Worm (Caenorhabditis elegans) whole organism, dauer: ENCODE data around the gene tag-290.

ENCODE experiments used
- unc-62 ChIP-seq: sonication (generic microtip); optimal IDR thresholded peaks from 2 replicates; lab custom pipeline; 2017; ENCODE audit warnings: missing biosample characterization, missing genetic modification reagents, missing genetic modification characterization

tag-290 gene

ce11 chrV:11610049-11610448, 3.1 kb upstream of the tag-290 start, which contains the start of gene piit-1:
TSS of gene piit-1 (minus strand) at chrV:11610149.
- TF ChIP-seq unc-62 (GFP tag; lab: Kevin White, UChicago): no peak

DNA sequence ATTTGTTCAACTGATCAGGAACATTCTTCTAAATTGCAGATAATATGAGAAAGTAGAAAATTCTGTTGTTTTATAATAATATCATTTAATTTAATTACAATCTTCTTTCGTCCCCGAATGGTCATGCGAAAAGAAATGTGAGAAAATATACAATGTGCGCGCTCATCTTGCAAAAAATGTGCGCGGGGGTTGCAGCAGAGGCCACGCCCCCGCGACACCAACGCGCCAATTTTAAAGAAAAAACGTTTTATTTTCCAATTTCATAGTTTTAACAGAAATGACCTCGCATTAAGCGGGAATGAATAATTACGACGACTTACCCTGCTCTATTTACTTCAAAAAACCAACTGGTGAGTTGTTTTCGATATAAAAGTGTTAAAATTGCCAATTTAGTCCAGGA, 2.6 kb upstream of the tag-290 start, which contains the start of gene sas-5:
TSS of gene sas-5 (plus strand) at position 257 of the 400 bp plus-strand sequence.
- no peak for TF ChIP-seq unc-62 (GFP tag; lab: Kevin White, UChicago)

DNA sequence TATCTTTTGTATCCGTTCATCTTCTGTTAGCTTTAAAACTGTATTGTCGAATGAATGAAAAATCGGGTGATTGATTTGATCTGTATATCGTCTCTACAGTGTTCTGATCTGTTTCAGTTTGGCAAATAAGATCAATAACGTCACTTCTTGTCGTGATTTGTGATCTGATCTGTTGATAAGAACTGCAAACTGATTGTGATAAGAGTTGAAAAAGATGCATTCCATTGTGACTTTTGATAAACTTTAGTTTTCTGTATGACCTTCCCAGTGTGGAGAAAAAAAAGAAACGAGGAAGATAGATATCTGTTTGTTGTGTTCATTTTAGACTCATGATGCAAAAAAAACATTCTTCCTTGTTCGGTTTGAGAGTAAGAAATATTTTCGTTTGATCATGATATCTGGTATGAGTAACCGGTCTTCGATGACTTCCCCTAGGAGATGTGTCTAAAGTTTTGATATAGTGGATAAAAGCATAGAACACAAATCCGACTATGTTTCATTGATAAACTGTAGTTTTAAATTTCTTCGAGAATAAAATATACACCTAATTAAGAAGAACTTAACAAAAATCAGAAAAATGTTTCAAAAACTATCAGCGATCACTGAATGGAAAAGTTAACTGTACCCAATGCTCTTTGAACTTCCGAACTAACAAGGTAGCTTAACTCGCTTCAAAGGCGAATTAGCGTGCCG, 1.8 kb downstream of the tag-290 start:
- no peak for TF ChIP-seq unc-62 (GFP tag; lab: Kevin White, UChicago)

- peak; percentile 11 for TF ChIP-seq unc-62 (GFP tag; lab: Kevin White, UChicago)
Observed at ce11 chrV:11615948-11616681, 3.0 kb downstream of the tag-290 start, which contains the start of gene nlp-24. TSS of gene nlp-24 (plus strand) at chrV:11616376.

ce11 chrV:11616813-11617212, 3.7 kb downstream of the tag-290 start:
- no peak for TF ChIP-seq unc-62 (GFP tag; lab: Kevin White, UChicago)

ce11 chrV:11618173-11618572, 5.1 kb downstream of the tag-290 start, which contains the start of gene glb-15:
TSS of gene glb-15 (minus strand) at chrV:11618273.
- TF ChIP-seq unc-62 (GFP tag; lab: Kevin White, UChicago): no peak

ce11 chrV:11620081-11620480, 7.0 kb downstream of the tag-290 start:
- no peak for TF ChIP-seq unc-62 (GFP tag; lab: Kevin White, UChicago)

ce11 chrV:11621276-11621675, 8.2 kb downstream of the tag-290 start:
- no peak for TF ChIP-seq unc-62 (GFP tag; lab: Kevin White, UChicago)

- TF ChIP-seq unc-62 (GFP tag; lab: Kevin White, UChicago): no peak
Observed at ce11 chrV:11624954-11625353, 11.8 kb downstream of the tag-290 start.

- TF ChIP-seq unc-62 (GFP tag; lab: Kevin White, UChicago): no peak
Observed at ce11 chrV:11627837-11628236, 14.7 kb downstream of the tag-290 start.

- no peak for TF ChIP-seq unc-62 (GFP tag; lab: Kevin White, UChicago)
Observed at ce11 chrV:11629222-11630026, 16.3 kb downstream of the tag-290 start, which contains the start of gene F35B12.10. TSS of gene F35B12.10 (minus strand) at chrV:11629272.

ce11 chrV:11631128-11631527, 18.0 kb downstream of the tag-290 start:
- no peak for TF ChIP-seq unc-62 (GFP tag; lab: Kevin White, UChicago)

DNA sequence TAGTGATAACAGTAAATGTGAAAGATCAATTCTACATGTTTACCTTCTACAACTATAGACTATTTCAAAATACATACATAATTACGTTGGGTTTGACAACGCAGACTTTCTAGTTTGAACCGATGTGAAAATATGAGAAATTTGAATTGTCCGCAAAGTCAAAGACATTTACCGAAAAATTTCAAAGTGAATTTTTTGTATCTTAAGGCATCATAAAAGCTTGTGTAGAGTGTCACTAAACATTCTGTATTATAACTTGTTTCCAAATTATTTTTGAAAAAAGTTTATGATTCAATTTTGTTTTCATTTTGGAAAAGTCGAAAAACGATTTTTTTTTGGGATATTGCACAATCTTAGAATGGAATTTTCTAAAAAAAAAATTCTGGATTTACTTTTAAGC, 22.5 kb downstream of the tag-290 start:
- TF ChIP-seq unc-62 (GFP tag; lab: Kevin White, UChicago): no peak

DNA sequence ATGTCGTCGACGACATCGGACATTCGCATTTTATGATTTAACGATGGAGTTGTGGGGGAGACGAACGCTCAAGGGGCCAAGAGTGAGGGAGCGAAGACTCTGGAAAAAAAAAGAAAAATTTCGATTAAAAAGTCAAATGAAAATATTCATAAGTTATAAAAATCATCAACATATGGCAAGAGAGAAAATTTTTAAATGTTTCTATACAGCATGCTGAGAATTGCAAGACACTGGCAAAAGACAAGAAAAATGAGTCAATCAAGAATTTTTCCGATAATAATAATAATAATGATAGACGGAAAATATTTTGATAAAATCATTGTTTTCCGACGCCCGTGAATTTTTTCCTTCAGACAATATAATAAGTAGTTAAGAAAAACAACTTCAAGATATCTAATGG, 24.1 kb downstream of the tag-290 start, which contains the start of gene sipa-1:
TSS of gene sipa-1 (minus strand) at position 101 of the 400 bp plus-strand sequence.
- TF ChIP-seq unc-62 (GFP tag; lab: Kevin White, UChicago): no peak

DNA sequence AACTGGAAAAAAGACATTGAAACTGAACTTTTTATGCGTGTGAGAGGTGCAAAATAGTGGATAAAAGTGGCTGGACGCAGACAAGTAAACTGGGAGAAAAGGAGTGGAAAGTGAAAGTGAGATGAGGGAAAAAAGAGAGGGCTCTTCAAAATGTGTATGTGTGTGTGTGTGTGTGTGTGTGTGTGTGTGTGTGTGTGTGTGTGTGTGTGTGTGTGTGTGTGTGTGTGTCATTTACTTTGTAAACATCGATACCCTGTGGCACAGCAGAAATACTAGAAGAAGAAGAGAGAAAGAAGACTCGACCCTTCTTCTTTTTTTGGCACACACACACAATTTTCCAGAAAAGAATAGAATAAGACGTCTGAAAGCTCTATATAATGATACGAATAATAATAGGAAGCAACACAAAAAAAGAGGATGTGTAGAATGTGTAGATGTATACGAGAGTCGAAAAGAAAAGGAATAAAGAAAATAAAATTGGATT, 25.6 kb downstream of the tag-290 start:
- TF ChIP-seq unc-62 (GFP tag; lab: Kevin White, UChicago): no peak
